Fruit fly (Drosophila melanogaster): ENCODE measurements around the gene CG34140.
A peak's percentile ranks its signal among the peaks of the same experiment; 100 is the strongest.

CG34140 gene

dm6 chr3L:199050-199745, 15.0 kb upstream of the CG34140 start (continued):
- TF ChIP-seq Trl (optimal IDR thresholded peaks at IDR 0.05) (no peak), Trl (GFP tag; optimal IDR thresholded peaks at IDR 0.05) (peak; percentile 36), Ada2b (GFP tag; IDR thresholded peaks at IDR 0.05) (peak; percentile 21; the same call in 1 of the 2 replicates), wor (GFP tag; IDR thresholded peaks at IDR 0.05) (peak; percentile 51), aop (GFP tag; IDR thresholded peaks at IDR 0.05) (no peak), CG1024 (GFP tag; IDR thresholded peaks at IDR 0.05) (peak; percentile 46; the same call in 1 of the 2 replicates), CG18011 (GFP tag; optimal IDR thresholded peaks at IDR 0.05) (peak; percentile 100), seq (GFP tag; IDR thresholded peaks at IDR 0.05) (0 out of 2 replicates have a peak, but pooled peaks have one; percentile 32), ab (GFP tag; optimal IDR thresholded peaks at IDR 0.05) (no peak), her (GFP tag; optimal IDR thresholded peaks at IDR 0.05) (no peak), CG32772 (GFP tag; IDR thresholded peaks at IDR 0.05) (peak; percentile 63; the same call in 1 of the 2 replicates), CG12942 (GFP tag; optimal IDR thresholded peaks at IDR 0.05) (no peak), gsb (GFP tag; IDR thresholded peaks at IDR 0.05) (no peak), CG11398 (GFP tag; optimal IDR thresholded peaks at IDR 0.05) (no peak), ase (GFP tag; IDR thresholded peaks at IDR 0.05) (peak; percentile 66; the same call in 2 of the 3 replicates), ci (GFP tag; IDR thresholded peaks at IDR 0.05) (peak; percentile 52; the same call in 1 of the 3 replicates), sob (GFP tag; IDR thresholded peaks at IDR 0.05) (peak; percentile 51), CG17186 (GFP tag; optimal IDR thresholded peaks at IDR 0.05) (peak; percentile 7), nmo (GFP tag; optimal IDR thresholded peaks at IDR 0.05) (peak; percentile 61), CG11085 (GFP tag; IDR thresholded peaks at IDR 0.05) (no peak)

- TF ChIP-seq CG4707 (GFP tag; optimal IDR thresholded peaks at IDR 0.05) (no peak), sug (tag; optimal IDR thresholded peaks at IDR 0.05) (no peak), Blimp-1 (GFP tag; optimal IDR thresholded peaks at IDR 0.05) (peak; percentile 16), sima (GFP tag; optimal IDR thresholded peaks at IDR 0.05) (no peak), CG4730 (GFP tag; IDR thresholded peaks at IDR 0.05) (no peak), CG32532 (GFP tag; IDR thresholded peaks at IDR 0.05) (no peak), CG15601 (tag; optimal IDR thresholded peaks at IDR 0.05) (no peak), jing (GFP tag; optimal IDR thresholded peaks at IDR 0.05) (no peak), kni (GFP tag; optimal IDR thresholded peaks at IDR 0.05) (peak; percentile 41), nom (GFP tag; optimal IDR thresholded peaks at IDR 0.05) (no peak), Ets65A (GFP tag) (no peak), Abd-B (GFP tag; optimal IDR thresholded peaks at IDR 0.05) (no peak), CG42726 (GFP tag; IDR thresholded peaks at IDR 0.05; ENCODE audit: partially characterized antibody) (0 out of 2 replicates have a peak, but pooled peaks have one; percentile 42), Trl (optimal IDR thresholded peaks at IDR 0.05) (peak in 1 of 2 experiments; percentile 27), Trl (GFP tag; optimal IDR thresholded peaks at IDR 0.05) (no peak), chm (GFP tag; IDR thresholded peaks at IDR 0.05) (0 out of 2 replicates have a peak, but pooled peaks have one; percentile 45), sob (GFP tag; IDR thresholded peaks at IDR 0.05) (no peak), jumu (GFP tag; optimal IDR thresholded peaks at IDR 0.05) (no peak), Jarid2 (GFP tag; optimal IDR thresholded peaks at IDR 0.05) (peak; percentile 75), bigmax (GFP tag; optimal IDR thresholded peaks at IDR 0.05) (no peak), CG30020 (tag; optimal IDR thresholded peaks at IDR 0.05) (no peak), CG8290 (GFP tag; optimal IDR thresholded peaks at IDR 0.05) (no peak), CG8290 (tag; optimal IDR thresholded peaks at IDR 0.05) (peak in 1 of 2 experiments; percentile 17), so (GFP tag; IDR thresholded peaks at IDR 0.05) (no peak), Med (GFP tag) (peak; percentile 57), ci (GFP tag; IDR thresholded peaks at IDR 0.05) (peak; percentile 1; the same call in 1 of the 3 replicates), seq (GFP tag; IDR thresholded peaks at IDR 0.05) (no peak), CG12236 (GFP tag; optimal IDR thresholded peaks at IDR 0.05) (no peak), Opbp (GFP tag; IDR thresholded peaks at IDR 0.05; ENCODE audit: partially characterized antibody) (peak; percentile 34; the same call in 1 of the 3 replicates), caup (GFP tag; optimal IDR thresholded peaks at IDR 0.05; ENCODE audit: severe bottlenecking) (peak; percentile 6), CG16779 (GFP tag; IDR thresholded peaks at IDR 0.05) (peak; percentile 41; the same call in 1 of the 2 replicates), CG7928 (GFP tag; optimal IDR thresholded peaks at IDR 0.05) (no peak), chinmo (GFP tag; IDR thresholded peaks at IDR 0.05; ENCODE audit: partially characterized antibody) (0 out of 4 replicates have a peak, but pooled peaks have one; percentile 3)
These were observed 4.0 kb downstream of the CG34140 start for dm6 chr3L:180262-180543.

All from whole organism, embryonic.